Worm (Caenorhabditis elegans) whole organism, L4 larva: ENCODE data around the gene npr-17.

Source experiments
- D1046.2 ChIP-seq: fragments of 200-800 bp; sonication (Bioruptor generic); IDR thresholded peaks from 2 replicates; pipeline ENCODE4 v1.3.6; 2022; ENCODE audit warnings: missing genetic modification characterization, missing compliant biosample characterization
- F10B5.3 ChIP-seq: sonication (generic microtip); optimal IDR thresholded peaks from 2 replicates; lab custom pipeline; 2016; ENCODE audit warnings: mild to moderate bottlenecking, missing genetic modification characterization, missing compliant biosample characterization
- F44E2.7 ChIP-seq: fragments of 200-800 bp; sonication (Bioruptor generic); IDR thresholded peaks from 2 replicates; pipeline ENCODE4 v2.1.2; 2022; ENCODE audit warnings: missing genetic modification characterization, missing compliant biosample characterization
- T20F7.1 ChIP-seq: fragments of 200-800 bp; sonication (Bioruptor generic); optimal IDR thresholded peaks from 2 replicates; lab custom pipeline; 2018; ENCODE audit warnings: mild to moderate bottlenecking, missing genetic modification characterization, missing compliant biosample characterization
- ZK337.2 ChIP-seq: fragments of 200-800 bp; sonication (Bioruptor generic); IDR thresholded peaks from 2 replicates; pipeline ENCODE4 v1.3.6; 2022; ENCODE audit warnings: missing genetic modification reagents, missing genetic modification characterization, missing compliant biosample characterization
- ZK546.5 ChIP-seq, 2 experiments: sonication (generic microtip); optimal IDR thresholded peaks; 2 replicates each; lab custom pipeline; 2017; ENCODE audit warnings: missing biosample characterization in 2 of 2, missing genetic modification characterization in 2 of 2
- attf-4 ChIP-seq: sonication (generic microtip); optimal IDR thresholded peaks from 3 replicates; lab custom pipeline; 2017; ENCODE audit warnings: missing biosample characterization, missing genetic modification characterization
- ceh-32 ChIP-seq: sonication (generic microtip); optimal IDR thresholded peaks from 2 replicates; lab custom pipeline; 2016; ENCODE audit warnings: mild to moderate bottlenecking, missing genetic modification characterization, missing compliant biosample characterization; ENCODE audit not compliant: poor library complexity
- ceh-44 ChIP-seq: fragments of 200-800 bp; sonication (Bioruptor generic); IDR thresholded peaks from 2 replicates; pipeline ENCODE4 v1.3.6; 2022; ENCODE audit warnings: missing genetic modification reagents, missing genetic modification characterization, missing compliant biosample characterization
- ceh-82 ChIP-seq: sonication (generic microtip); optimal IDR thresholded peaks from 2 replicates; lab custom pipeline; 2017; ENCODE audit warnings: missing biosample characterization, missing genetic modification characterization
- ctbp-1 ChIP-seq: fragments of 200-800 bp; sonication (Bioruptor generic); IDR thresholded peaks from 2 replicates; pipeline ENCODE4 v1.3.6; 2022; ENCODE audit warnings: missing genetic modification reagents, missing genetic modification characterization, missing compliant biosample characterization
- daf-16 ChIP-seq, 3 experiments: sonication (generic microtip); optimal IDR thresholded peaks; 2 replicates each; lab custom pipeline; 2016 to 2017; ENCODE audit warnings: missing genetic modification characterization in 3 of 3, missing genetic modification reagents in 3 of 3, mild to moderate bottlenecking in 2 of 3, missing compliant biosample characterization in 2 of 3, missing biosample characterization in 1 of 3, moderate library complexity in 1 of 3
- dmd-8 ChIP-seq: fragments of 200-800 bp; sonication (Bioruptor generic); IDR thresholded peaks from 2 replicates; pipeline ENCODE4 v1.3.6; 2022; ENCODE audit warnings: missing genetic modification characterization, missing compliant biosample characterization
- dmd-9 ChIP-seq: fragments of 200-800 bp; sonication (Bioruptor generic); IDR thresholded peaks from 2 replicates; pipeline ENCODE4 v1.3.6; 2022; ENCODE audit warnings: missing genetic modification reagents, missing genetic modification characterization, missing compliant biosample characterization
- duxl-1 ChIP-seq: sonication (generic microtip); optimal IDR thresholded peaks from 2 replicates; lab custom pipeline; 2016; ENCODE audit warnings: mild to moderate bottlenecking, missing genetic modification characterization, moderate library complexity, missing compliant biosample characterization; ENCODE audit not compliant: poor library complexity
- egl-43 ChIP-seq: fragments of 200-800 bp; sonication (Bioruptor generic); IDR thresholded peaks from 2 replicates; pipeline ENCODE4 v1.3.6; 2022; ENCODE audit warnings: missing genetic modification reagents, missing genetic modification characterization, missing compliant biosample characterization
- fos-1 ChIP-seq: fragments of 150-350 bp; optimal IDR thresholded peaks from 2 replicates; lab custom pipeline; 2014; ENCODE audit warnings: missing biosample characterization, missing genetic modification characterization
- hif-1 ChIP-seq, 2 experiments: sonication (generic microtip); optimal IDR thresholded peaks; 2 replicates each; lab custom pipeline; 2016 to 2017; ENCODE audit warnings: missing compliant biosample characterization in 2 of 2, missing genetic modification characterization in 2 of 2, missing genetic modification reagents in 2 of 2, missing genotype in 2 of 2, mild to moderate bottlenecking in 1 of 2
- hlh-11 ChIP-seq: fragments of 200-800 bp; sonication (Bioruptor generic); optimal IDR thresholded peaks from 2 replicates; lab custom pipeline; 2018; ENCODE audit warnings: mild to moderate bottlenecking, missing genetic modification characterization, missing compliant biosample characterization
- hmg-1.1 ChIP-seq: fragments of 200-800 bp; sonication (Bioruptor generic); IDR thresholded peaks from 2 replicates; pipeline ENCODE4 v1.3.6; 2022; ENCODE audit warnings: missing genetic modification reagents, missing genetic modification characterization, missing compliant biosample characterization
- lin-1 ChIP-seq: fragments of 200-800 bp; sonication (Bioruptor generic); IDR thresholded peaks from 2 replicates; pipeline ENCODE4 v1.3.6; 2022; ENCODE audit warnings: missing genetic modification reagents, missing genetic modification characterization, missing compliant biosample characterization
- lin-13 ChIP-seq: fragments of 150-350 bp; optimal IDR thresholded peaks from 2 replicates; lab custom pipeline; 2014; ENCODE audit warnings: missing biosample characterization, missing genetic modification reagents, missing genetic modification characterization
- lsy-2 ChIP-seq, 2 experiments: fragments of 150-350 bp in 1 of 2; sonication (generic microtip) in 1 of 2; optimal IDR thresholded peaks; 2 replicates each; lab custom pipeline; 2014 to 2017; ENCODE audit warnings: missing biosample characterization in 2 of 2, missing genetic modification characterization in 2 of 2
- mdt-29 ChIP-seq: fragments of 200-800 bp; sonication (Bioruptor generic); IDR thresholded peaks from 2 replicates; pipeline ENCODE4 v1.3.6; 2022; ENCODE audit warnings: missing genetic modification reagents, missing genetic modification characterization, missing compliant biosample characterization
- mes-2 ChIP-seq: sonication (generic microtip); optimal IDR thresholded peaks from 2 replicates; lab custom pipeline; 2016; ENCODE audit warnings: missing genotype, mild to moderate bottlenecking, missing genetic modification characterization, missing compliant biosample characterization; ENCODE audit not compliant: poor library complexity, severe bottlenecking
- mxl-3 ChIP-seq: fragments of 200-800 bp; sonication (Bioruptor generic); optimal IDR thresholded peaks from 2 replicates; lab custom pipeline; 2018; ENCODE audit warnings: mild to moderate bottlenecking, missing genetic modification characterization, missing compliant biosample characterization
- nhr-10 ChIP-seq: fragments of 150-350 bp; optimal IDR thresholded peaks from 2 replicates; lab custom pipeline; 2014; ENCODE audit warnings: missing biosample characterization, missing genetic modification characterization
- nhr-11 ChIP-seq: fragments of 150-350 bp; optimal IDR thresholded peaks from 2 replicates; lab custom pipeline; 2014; ENCODE audit warnings: missing biosample characterization, missing genetic modification characterization
- nhr-28 ChIP-seq: fragments of 150-350 bp; optimal IDR thresholded peaks from 2 replicates; lab custom pipeline; 2014; ENCODE audit warnings: missing biosample characterization, missing genetic modification characterization
- nhr-41 ChIP-seq: fragments of 200-800 bp; sonication (Bioruptor generic); IDR thresholded peaks from 2 replicates; pipeline ENCODE4 v1.3.6; 2022; ENCODE audit warnings: missing genetic modification reagents, missing genetic modification characterization, missing compliant biosample characterization
- set-16 ChIP-seq: fragments of 200-800 bp; sonication (Bioruptor generic); IDR thresholded peaks from 2 replicates; pipeline ENCODE4 v1.3.6; 2022; ENCODE audit warnings: missing genetic modification reagents, missing genetic modification characterization, missing compliant biosample characterization
- snpc-1.2 ChIP-seq: fragments of 200-800 bp; sonication (Bioruptor generic); IDR thresholded peaks from 2 replicates; pipeline ENCODE4 v1.3.6; 2022; ENCODE audit warnings: missing genetic modification reagents, missing genetic modification characterization, missing compliant biosample characterization
- spr-1 ChIP-seq: sonication (generic microtip); optimal IDR thresholded peaks from 2 replicates; lab custom pipeline; 2016; ENCODE audit warnings: mild to moderate bottlenecking, missing genetic modification characterization, missing compliant biosample characterization
- tag-97 ChIP-seq: fragments of 200-800 bp; sonication (Bioruptor generic); IDR thresholded peaks from 2 replicates; pipeline ENCODE4 v1.3.6; 2022; ENCODE audit warnings: missing genetic modification characterization, missing compliant biosample characterization
- unc-130 ChIP-seq: sonication (generic microtip); optimal IDR thresholded peaks from 2 replicates; lab custom pipeline; 2016; ENCODE audit warnings: missing genetic modification reagents, missing genetic modification characterization, missing compliant biosample characterization
- unc-62 ChIP-seq, 3 experiments: fragments of 150-350 bp in 1 of 3; sonication (generic microtip); optimal IDR thresholded peaks in 2 of 3; peaks in 1 of 3; 1 replicate in 1 of 3; 2 replicates in 2 of 3; lab custom pipeline; 2014 to 2017; ENCODE audit warnings: missing biosample characterization in 3 of 3, missing genetic modification characterization in 3 of 3, missing genetic modification reagents in 3 of 3, missing genotype in 1 of 3
- zfp-2 ChIP-seq: sonication (generic microtip); optimal IDR thresholded peaks from 2 replicates; lab custom pipeline; 2016; ENCODE audit warnings: mild to moderate bottlenecking, missing genetic modification characterization, missing compliant biosample characterization
- zip-11 ChIP-seq: fragments of 200-800 bp; sonication (Bioruptor generic); IDR thresholded peaks from 2 replicates; pipeline ENCODE4 v1.3.6; 2022; ENCODE audit warnings: missing genetic modification characterization, missing compliant biosample characterization
- ztf-7 ChIP-seq: fragments of 150-350 bp; optimal IDR thresholded peaks from 2 replicates; lab custom pipeline; 2014; ENCODE audit warnings: missing biosample characterization, missing genetic modification characterization

npr-17 gene

DNA sequence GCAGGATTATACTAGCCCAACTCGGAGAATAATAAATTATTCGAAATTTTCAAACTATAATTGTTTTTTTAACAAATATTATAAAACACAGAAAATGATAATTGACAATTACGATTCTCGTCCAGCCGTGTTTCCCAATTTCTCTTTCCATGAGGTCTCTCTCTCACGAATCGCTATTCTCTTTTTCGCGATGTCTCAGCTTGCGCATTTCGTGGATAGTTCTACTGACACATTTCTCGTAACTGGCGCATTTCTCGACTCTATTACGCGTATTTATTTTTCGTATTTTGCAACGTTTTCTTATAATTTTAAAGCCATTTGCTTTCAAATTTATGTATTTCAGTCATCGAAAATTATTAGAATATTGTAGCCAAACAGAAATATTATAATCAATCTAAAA lies 47.5 kb upstream of the npr-17 start (continued):
- TF ChIP-seq ztf-7 (tag; lab: Kevin White, UChicago) (peak; percentile 82), nhr-28 (tag; lab: Kevin White, UChicago) (peak; percentile 98), attf-4 (tag; lab: Kevin White, UChicago) (no peak), F44E2.7 (GFP tag; lab: Robert Waterston, UW) (peak; percentile 76; the same call in 1 of the 2 replicates), unc-62 (GFP tag; optimal IDR thresholded peaks at IDR 0.05 in 1 of 2; lab: Kevin White, UChicago) (peak in 1 of 2 experiments; percentile 100), unc-62 (tag; optimal IDR thresholded peaks at IDR 0.05; lab: Kevin White, UChicago) (peak; percentile 58), snpc-1.2 (GFP tag; lab: Robert Waterston, UW) (peak; percentile 88), ZK546.5 (tag; optimal IDR thresholded peaks at IDR 0.05; lab: Kevin White, UChicago) (peak in 1 of 2 experiments; percentile 84), set-16 (GFP tag; lab: Robert Waterston, UW) (no peak), hmg-1.1 (GFP tag; lab: Robert Waterston, UW) (peak; percentile 98), daf-16 (GFP tag; optimal IDR thresholded peaks at IDR 0.05; lab: Kevin White, UChicago) (peak; percentile 62 to 80), daf-16 (tag; optimal IDR thresholded peaks at IDR 0.05; lab: Kevin White, UChicago) (peak; percentile 90), T20F7.1 (GFP tag; lab: Kevin White, UChicago) (peak; percentile 97), unc-130 (GFP tag; lab: Kevin White, UChicago) (peak; percentile 99), mxl-3 (GFP tag; lab: Kevin White, UChicago) (peak; percentile 98), duxl-1 (tag; lab: Kevin White, UChicago) (peak; percentile 95), zip-11 (GFP tag; lab: Robert Waterston, UW) (no peak), mes-2 (peak; percentile 100), nhr-10 (tag; lab: Kevin White, UChicago) (peak; percentile 92), lsy-2 (tag; optimal IDR thresholded peaks at IDR 0.05; lab: Kevin White, UChicago) (peak; percentile 96 to 98), F10B5.3 (no peak), hif-1 (tag; optimal IDR thresholded peaks at IDR 0.05; lab: Kevin White, UChicago) (peak; percentile 65 to 98), ZK337.2 (GFP tag; lab: Robert Waterston, UW) (peak; percentile 98), dmd-9 (GFP tag; lab: Robert Waterston, UW) (peak; percentile 99), spr-1 (tag; lab: Kevin White, UChicago) (peak; percentile 94), nhr-41 (peak; percentile 84), dmd-8 (peak; percentile 83), zfp-2 (tag; lab: Kevin White, UChicago) (peak; percentile 83), ceh-32 (tag; lab: Kevin White, UChicago) (peak; percentile 13), ceh-44 (GFP tag; lab: Robert Waterston, UW) (peak; percentile 100), lin-1 (GFP tag; lab: Robert Waterston, UW) (peak; percentile 76; the same call in 1 of the 2 replicates), nhr-11 (tag; lab: Kevin White, UChicago) (peak; percentile 99)

DNA sequence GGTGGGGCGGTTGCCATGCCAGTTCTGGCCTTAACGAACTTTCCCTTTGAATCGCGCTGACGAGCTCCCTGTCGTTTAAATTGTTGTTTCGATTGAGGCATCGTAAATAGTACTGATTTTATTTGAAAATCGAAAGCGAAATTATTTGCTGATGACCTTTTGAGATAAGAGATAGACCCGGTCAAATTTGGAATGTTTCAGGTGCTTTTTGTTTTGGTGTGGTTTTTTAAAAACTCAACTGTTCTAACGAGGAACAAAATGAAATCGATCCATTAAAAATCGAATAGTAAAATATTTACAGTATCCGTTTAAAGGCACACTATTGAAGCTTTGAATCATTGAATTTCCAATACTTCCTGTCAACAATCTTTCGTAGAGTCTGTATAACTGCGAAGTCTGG lies 46.5 kb upstream of the npr-17 start, which contains the start of gene K12H4.6:
K12H4.6 (minus strand) TSS at position 101 of the 400 bp plus-strand sequence.
- TF ChIP-seq lin-13 (no peak), lsy-2 (tag; optimal IDR thresholded peaks at IDR 0.05; lab: Kevin White, UChicago) (no peak), mdt-29 (no peak), T20F7.1 (GFP tag; lab: Kevin White, UChicago) (no peak), tag-97 (no peak), F10B5.3 (no peak), D1046.2 (GFP tag; lab: Robert Waterston, UW) (no peak), egl-43 (GFP tag; lab: Robert Waterston, UW) (no peak), ztf-7 (tag; lab: Kevin White, UChicago) (no peak), fos-1 (tag; lab: Kevin White, UChicago) (no peak), ceh-82 (no peak), ctbp-1 (GFP tag; lab: Robert Waterston, UW) (no peak), hlh-11 (tag; lab: Kevin White, UChicago) (no peak), unc-130 (GFP tag; lab: Kevin White, UChicago) (no peak), spr-1 (tag; lab: Kevin White, UChicago) (no peak)
